Worm (Caenorhabditis elegans) whole organism, mixed stage, embryonic: Measurements from ENCODE around the gene B0361.11.

Source experiments
- blmp-1 ChIP-seq: fragments of 150-350 bp; optimal IDR thresholded peaks from 2 replicates; lab custom pipeline; 2014; ENCODE audit warnings: missing biosample characterization, missing genetic modification characterization
- lin-13 ChIP-seq: fragments of 150-350 bp; optimal IDR thresholded peaks from 2 replicates; lab custom pipeline; 2014; ENCODE audit warnings: missing biosample characterization, missing genetic modification characterization
- lsy-2 ChIP-seq: fragments of 150-350 bp; optimal IDR thresholded peaks from 2 replicates; lab custom pipeline; 2014; ENCODE audit warnings: missing biosample characterization, missing genetic modification characterization
- mls-2 ChIP-seq: sonication (generic microtip); optimal IDR thresholded peaks from 2 replicates; lab custom pipeline; 2016; ENCODE audit warnings: mild to moderate bottlenecking, missing genetic modification characterization, moderate library complexity, missing compliant biosample characterization
- nhr-237 ChIP-seq: fragments of 150-350 bp; optimal IDR thresholded peaks from 2 replicates; lab custom pipeline; 2014; ENCODE audit warnings: missing biosample characterization, missing genetic modification characterization
- pha-4 ChIP-seq: fragments of 150-350 bp; optimal IDR thresholded peaks from 2 replicates; lab custom pipeline; 2018; ENCODE audit warnings: missing biosample characterization, missing genetic modification reagents, missing genetic modification characterization
- unc-39 ChIP-seq: fragments of 150-350 bp; optimal IDR thresholded peaks from 2 replicates; lab custom pipeline; 2014; ENCODE audit warnings: missing biosample characterization, missing genetic modification characterization
- unc-62 ChIP-seq: fragments of 150-350 bp; optimal IDR thresholded peaks from 2 replicates; lab custom pipeline; 2014; ENCODE audit warnings: missing biosample characterization, missing genetic modification reagents, missing genetic modification characterization

DNA sequence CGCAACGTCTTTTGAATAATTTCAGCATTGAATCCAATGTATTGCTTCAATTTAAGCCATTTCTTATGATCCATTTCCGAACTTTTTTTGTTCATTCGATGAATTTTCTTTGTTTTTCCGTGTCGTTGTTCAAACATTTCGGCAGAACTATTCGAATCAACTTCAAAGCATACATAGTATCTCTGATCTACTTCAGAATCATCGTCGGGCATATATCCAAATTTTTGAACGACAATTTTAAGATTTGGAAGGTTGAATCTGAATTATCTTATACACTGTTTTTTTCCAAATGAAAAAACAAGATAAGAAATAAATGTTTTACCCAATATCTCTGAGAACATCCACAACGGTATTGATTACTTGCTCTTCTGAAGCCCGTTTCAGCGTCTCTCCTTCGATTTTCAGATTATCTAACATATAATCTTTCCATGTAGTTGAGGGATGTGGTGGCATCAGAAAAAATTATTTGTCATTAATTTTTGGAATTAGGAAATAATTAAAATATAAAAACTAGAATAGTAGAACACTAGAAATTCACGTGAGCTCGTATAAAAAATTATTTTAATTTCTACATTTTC, 51.8 kb downstream of the B0361.11 start, which contains the start of gene lab-2:
- TF ChIP-seq pha-4 (tag; lab: Kevin White, UChicago) (no peak), unc-62 (GFP tag; lab: Kevin White, UChicago) (no peak), lin-13 (tag; lab: Kevin White, UChicago) (no peak), lsy-2 (tag; lab: Kevin White, UChicago) (no peak), unc-39 (tag; lab: Kevin White, UChicago) (no peak), mls-2 (no peak), nhr-237 (tag; lab: Kevin White, UChicago) (no peak), blmp-1 (tag; lab: Kevin White, UChicago) (no peak)
